Fruit fly (Drosophila melanogaster) whole organism, embryonic: ENCODE results near the gene IleRS-m.

Experiments used
- Awh ChIP-seq: fragments of 200-800 bp; sonication (Bioruptor generic); IDR thresholded peaks from 2 replicates; pipeline ENCODE4, ENCODE4 v1.3.6; 2022; ENCODE audit warnings: missing biosample characterization, missing genetic modification characterization
- B-H1 ChIP-seq: fragments of 200-800 bp; sonication (Bioruptor generic); IDR thresholded peaks from 3 replicates; pipeline ENCODE4 v1.3.6; 2022; ENCODE audit warnings: missing biosample characterization, missing genetic modification characterization
- CG10267 ChIP-seq: fragments of 200-800 bp; sonication (Bioruptor generic); optimal IDR thresholded peaks from 2 replicates; lab custom pipeline; 2018; ENCODE audit warnings: missing biosample characterization, mild to moderate bottlenecking, missing genetic modification characterization, moderate library complexity
- CG10366 ChIP-seq: fragments of 200-800 bp; sonication (Bioruptor generic); IDR thresholded peaks from 2 replicates; pipeline ENCODE4 v1.3.6; 2022; ENCODE audit warnings: missing biosample characterization, missing genetic modification characterization
- CG11504 ChIP-seq: fragments of 200-800 bp; sonication (Bioruptor generic); optimal IDR thresholded peaks from 3 replicates; lab custom pipeline; 2019; ENCODE audit warnings: missing biosample characterization, mild to moderate bottlenecking, missing genetic modification characterization, moderate library complexity
- CG12219 ChIP-seq: fragments of 200-800 bp; sonication (Bioruptor generic); optimal IDR thresholded peaks from 3 replicates; lab custom pipeline; 2018; ENCODE audit warnings: missing biosample characterization, mild to moderate bottlenecking, missing genetic modification characterization
- CG13775 ChIP-seq: fragments of 200-800 bp; sonication (Bioruptor generic); optimal IDR thresholded peaks from 3 replicates; lab custom pipeline; 2017; ENCODE audit warnings: missing biosample characterization, mild to moderate bottlenecking, missing genetic modification characterization
- CG13894 ChIP-seq: fragments of 200-800 bp; sonication (Bioruptor generic); optimal IDR thresholded peaks from 3 replicates; lab custom pipeline; 2018; ENCODE audit warnings: missing biosample characterization, mild to moderate bottlenecking, missing genetic modification characterization, moderate library complexity
- CG1603 ChIP-seq: fragments of 200-800 bp; sonication (Bioruptor generic); optimal IDR thresholded peaks from 2 replicates; lab custom pipeline; 2019; ENCODE audit warnings: missing biosample characterization, mild to moderate bottlenecking, missing genetic modification characterization, moderate library complexity
- CG17361 ChIP-seq: fragments of 200-800 bp; sonication (Bioruptor generic); IDR thresholded peaks from 3 replicates; pipeline ENCODE4 v1.3.6; 2022; ENCODE audit warnings: missing biosample characterization, missing genetic modification characterization
- CG17802 ChIP-seq: fragments of 200-800 bp; sonication (Bioruptor generic); optimal IDR thresholded peaks from 2 replicates; lab custom pipeline; 2018; ENCODE audit warnings: missing biosample characterization, mild to moderate bottlenecking, missing genetic modification characterization, moderate library complexity
- CG18619 ChIP-seq: fragments of 200-800 bp; sonication (Bioruptor generic); optimal IDR thresholded peaks from 3 replicates; lab custom pipeline; 2017; ENCODE audit warnings: missing biosample characterization, mild to moderate bottlenecking, missing genetic modification characterization
- CG2678 ChIP-seq: fragments of 200-800 bp; sonication (Bioruptor generic); optimal IDR thresholded peaks from 3 replicates; lab custom pipeline; 2019; ENCODE audit warnings: missing biosample characterization, mild to moderate bottlenecking, missing genetic modification characterization, moderate library complexity
- CG32772 ChIP-seq: fragments of 200-800 bp; sonication (Bioruptor generic); IDR thresholded peaks from 2 replicates; pipeline ENCODE4 v1.3.6; 2022; ENCODE audit warnings: missing biosample characterization, missing genetic modification characterization
- CG34224 ChIP-seq: fragments of 200-800 bp; sonication (Bioruptor generic); IDR thresholded peaks from 3 replicates; pipeline ENCODE4 v1.3.6; 2022; ENCODE audit warnings: missing biosample characterization, missing genetic modification characterization; ENCODE audit not compliant: partially characterized antibody
- CG5180 ChIP-seq: fragments of 200-800 bp; sonication (Bioruptor generic); optimal IDR thresholded peaks from 3 replicates; lab custom pipeline; 2017; ENCODE audit warnings: missing biosample characterization, missing genetic modification characterization, mild to moderate bottlenecking, moderate library complexity, missing genetic modification reagents
- CG6683 ChIP-seq: fragments of 200-800 bp; sonication (Bioruptor generic); optimal IDR thresholded peaks from 2 replicates; lab custom pipeline; 2017; ENCODE audit warnings: missing biosample characterization, mild to moderate bottlenecking, missing genetic modification characterization, missing genetic modification reagents
- CG8290 ChIP-seq, 3 experiments: fragments of 200-800 bp; sonication (Bioruptor generic); optimal IDR thresholded peaks; 2 replicates each; lab custom pipeline; 2016 to 2019; ENCODE audit warnings: missing biosample characterization in 3 of 3, missing genetic modification characterization in 3 of 3, mild to moderate bottlenecking in 2 of 3, moderate library complexity in 1 of 3
- CG9797 ChIP-seq: fragments of 200-800 bp; sonication (Bioruptor generic); optimal IDR thresholded peaks from 3 replicates; lab custom pipeline; 2018; ENCODE audit warnings: missing biosample characterization, mild to moderate bottlenecking, missing genetic modification characterization
- D19A ChIP-seq: fragments of 200-800 bp; optimal IDR thresholded peaks from 3 replicates; lab custom pipeline; 2019; ENCODE audit warnings: missing biosample characterization, mild to moderate bottlenecking, missing genetic modification characterization, moderate library complexity
- D19B ChIP-seq: fragments of 200-800 bp; sonication (Bioruptor generic); optimal IDR thresholded peaks from 2 replicates; lab custom pipeline; 2017; ENCODE audit warnings: missing biosample characterization, mild to moderate bottlenecking, missing genetic modification characterization
- Dad ChIP-seq: fragments of 200-800 bp; sonication (Bioruptor generic); optimal IDR thresholded peaks from 3 replicates; lab custom pipeline; 2016; ENCODE audit warnings: missing biosample characterization, missing genetic modification characterization
- Opbp ChIP-seq: fragments of 200-800 bp; sonication (Bioruptor generic); IDR thresholded peaks from 3 replicates; pipeline ENCODE4 v1.3.6; 2022; ENCODE audit warnings: missing biosample characterization, missing genetic modification characterization; ENCODE audit not compliant: partially characterized antibody
- Side ChIP-seq: fragments of 200-800 bp; sonication (Bioruptor generic); optimal IDR thresholded peaks from 2 replicates; lab custom pipeline; 2016; ENCODE audit warnings: missing biosample characterization, missing genetic modification characterization
- abd-A ChIP-seq: fragments of 200-800 bp; sonication (Bioruptor generic); optimal IDR thresholded peaks from 3 replicates; lab custom pipeline; 2019; ENCODE audit warnings: missing biosample characterization, mild to moderate bottlenecking, missing genetic modification characterization, moderate library complexity
- amos ChIP-seq: fragments of 200-800 bp; sonication (Bioruptor generic); IDR thresholded peaks from 2 replicates; pipeline ENCODE4 v1.3.6; 2022; ENCODE audit warnings: missing biosample characterization, missing genetic modification characterization; ENCODE audit not compliant: partially characterized antibody
- bsh ChIP-seq, 2 experiments: fragments of 200-800 bp; sonication (Bioruptor generic); optimal IDR thresholded peaks; 2 replicates each; lab custom pipeline; 2017 to 2018; ENCODE audit warnings: mild to moderate bottlenecking in 2 of 2, missing biosample characterization in 2 of 2, missing genetic modification characterization in 2 of 2, moderate library complexity in 1 of 2
- cad ChIP-seq: fragments of >200 bp; optimal IDR thresholded peaks from 2 replicates; lab custom pipeline; 2017; ENCODE audit warnings: missing biosample characterization, missing genetic modification characterization
- ftz-f1 ChIP-seq: fragments of 200-800 bp; sonication (Bioruptor generic); optimal IDR thresholded peaks from 2 replicates; lab custom pipeline; 2016; ENCODE audit warnings: missing biosample characterization, missing genetic modification characterization
- gfzf ChIP-seq: fragments of 200-800 bp; sonication (Bioruptor generic); optimal IDR thresholded peaks from 2 replicates; lab custom pipeline; 2016; ENCODE audit warnings: missing biosample characterization, mild to moderate bottlenecking, missing genetic modification characterization, moderate library complexity
- ham ChIP-seq: fragments of 200-800 bp; sonication (Bioruptor generic); IDR thresholded peaks from 2 replicates; pipeline ENCODE4 v1.3.6; 2022; ENCODE audit warnings: missing biosample characterization, missing genetic modification characterization
- hbn ChIP-seq: fragments of 200-800 bp; sonication (Bioruptor generic); IDR thresholded peaks from 2 replicates; pipeline ENCODE4 v1.3.6; 2022; ENCODE audit warnings: missing biosample characterization, missing genetic modification characterization; ENCODE audit not compliant: partially characterized antibody
- lmd ChIP-seq: fragments of 200-800 bp; sonication (Bioruptor generic); IDR thresholded peaks from 2 replicates; pipeline ENCODE4 v1.3.6; 2022; ENCODE audit warnings: missing biosample characterization, missing genetic modification characterization
- nau ChIP-seq: fragments of 200-800 bp; sonication (Bioruptor generic); optimal IDR thresholded peaks from 3 replicates; lab custom pipeline; 2017; ENCODE audit warnings: missing biosample characterization, mild to moderate bottlenecking, missing genetic modification characterization, missing genetic modification reagents
- nerfin-2 ChIP-seq: fragments of 200-800 bp; sonication (Bioruptor generic); IDR thresholded peaks from 2 replicates; pipeline ENCODE4 v1.3.6; 2022; ENCODE audit warnings: missing biosample characterization, missing genetic modification characterization; ENCODE audit not compliant: partially characterized antibody
- nmo ChIP-seq: fragments of 200-800 bp; sonication (Bioruptor generic); optimal IDR thresholded peaks from 2 replicates; lab custom pipeline; 2018; ENCODE audit warnings: missing biosample characterization, mild to moderate bottlenecking, missing genetic modification characterization, moderate library complexity
- nom ChIP-seq: fragments of 200-800 bp; sonication (Bioruptor generic); optimal IDR thresholded peaks from 2 replicates; lab custom pipeline; 2017; ENCODE audit warnings: missing biosample characterization, missing genetic modification characterization, mild to moderate bottlenecking, moderate library complexity, missing genetic modification reagents
- onecut ChIP-seq: fragments of 200-800 bp; sonication (Bioruptor generic); IDR thresholded peaks from 2 replicates; pipeline ENCODE4 v1.3.6; 2022; ENCODE audit warnings: missing biosample characterization, missing genetic modification characterization
- org-1 ChIP-seq: fragments of 200-800 bp; sonication (Bioruptor generic); optimal IDR thresholded peaks from 2 replicates; lab custom pipeline; 2017; ENCODE audit warnings: missing biosample characterization, missing genetic modification characterization
- phol ChIP-seq: fragments of 200-800 bp; sonication (Bioruptor generic); optimal IDR thresholded peaks from 3 replicates; lab custom pipeline; 2018; ENCODE audit warnings: missing biosample characterization, mild to moderate bottlenecking, missing genetic modification characterization, moderate library complexity
- sc ChIP-seq, 3 experiments: fragments of >200 bp in 2 of 3; fragments of 200-800 bp in 1 of 3; sonication (Bioruptor generic) in 1 of 3; optimal IDR thresholded peaks; 2 replicates in 2 of 3; 3 replicates in 1 of 3; lab custom pipeline; 2017; ENCODE audit warnings: mild to moderate bottlenecking in 1 of 3, missing biosample characterization in 1 of 3, missing genetic modification characterization in 1 of 3, missing genetic modification reagents in 1 of 3
- sens-2 ChIP-seq: fragments of 200-800 bp; sonication (Bioruptor generic); IDR thresholded peaks from 2 replicates; pipeline ENCODE4 v1.3.6; 2022; ENCODE audit warnings: missing biosample characterization, missing genetic modification characterization
- sisA ChIP-seq: fragments of 200-800 bp; sonication (Bioruptor generic); IDR thresholded peaks from 2 replicates; pipeline ENCODE4 v1.3.6; 2022; ENCODE audit warnings: missing biosample characterization, missing genetic modification characterization
- ssp ChIP-seq: fragments of 200-800 bp; sonication (Bioruptor generic); IDR thresholded peaks from 2 replicates; pipeline ENCODE4 v1.3.6; 2022; ENCODE audit warnings: missing biosample characterization, missing genetic modification characterization
- stc ChIP-seq: fragments of 200-800 bp; sonication (Bioruptor generic); IDR thresholded peaks from 2 replicates; pipeline ENCODE4 v1.3.6; 2022; ENCODE audit warnings: missing biosample characterization, missing genetic modification characterization
- toy ChIP-seq: fragments of 200-800 bp; sonication (Bioruptor generic); IDR thresholded peaks from 2 replicates; pipeline ENCODE4 v1.3.6; 2022; ENCODE audit warnings: missing biosample characterization, missing genetic modification characterization
- zen2 ChIP-seq: fragments of 200-800 bp; sonication (Bioruptor generic); IDR thresholded peaks from 3 replicates; pipeline ENCODE4 v1.3.6; 2022; ENCODE audit warnings: missing biosample characterization, missing genetic modification characterization; ENCODE audit not compliant: partially characterized antibody

The IleRS-m gene

dm6 chr3L:16050887-16051258 is 49.2 kb upstream of the IleRS-m start, which contains the start of gene Diap1 (continued):
- TF ChIP-seq CG10267 (tag; lab: Kevin White, UChicago), result peak; percentile 59
- TF ChIP-seq CG32772 (GFP tag; lab: Robert Waterston, UW), result 0 out of 2 replicates have a peak, but pooled peaks have one; percentile 1
- TF ChIP-seq CG8290 (GFP tag; optimal IDR thresholded peaks at IDR 0.05; lab: Kevin White, UChicago), result peak; percentile 72
- peak in 1 of 2 experiments; percentile 59 for TF ChIP-seq CG8290 (tag; optimal IDR thresholded peaks at IDR 0.05; lab: Kevin White, UChicago)
- peak; percentile 53 for TF ChIP-seq ftz-f1 (GFP tag; lab: Kevin White, UChicago)
- TF ChIP-seq nerfin-2 (GFP tag; lab: Robert Waterston, UW), result peak; percentile 84
- no peak for TF ChIP-seq Awh (GFP tag; lab: Robert Waterston, UW)
- TF ChIP-seq abd-A (tag; lab: Kevin White, UChicago), result peak; percentile 7
- TF ChIP-seq CG18619 (GFP tag; lab: Kevin White, UChicago), result no peak
- TF ChIP-seq CG17802 (tag; lab: Kevin White, UChicago), result no peak
- TF ChIP-seq nau, result no peak
- peak; percentile 71 for TF ChIP-seq CG1603 (tag; lab: Kevin White, UChicago)
- no peak for TF ChIP-seq sisA
- peak; percentile 0 for TF ChIP-seq Dad (GFP tag; lab: Kevin White, UChicago)
- peak; percentile 50 for TF ChIP-seq nmo (GFP tag; lab: Kevin White, UChicago)
- no peak for TF ChIP-seq Side (GFP tag; lab: Kevin White, UChicago)
- TF ChIP-seq CG11504, result peak; percentile 23
- TF ChIP-seq gfzf (GFP tag; lab: Kevin White, UChicago), result peak; percentile 58
- TF ChIP-seq, all 482 proteins: peak for 89

dm6 chr3L:16051719-16052122 is 48.4 kb upstream of the IleRS-m start, which contains the start of gene Mbs:
Gene Mbs, plus strand, starts transcription at chr3L:16051959.
- TF ChIP-seq toy (no peak), sens-2 (GFP tag; lab: Robert Waterston, UW) (no peak), org-1 (GFP tag; lab: Kevin White, UChicago) (no peak), lmd (no peak), CG9797 (GFP tag; lab: Kevin White, UChicago) (peak; percentile 85), D19A (tag; lab: Kevin White, UChicago) (peak; percentile 6), CG6683 (no peak), nerfin-2 (GFP tag; lab: Robert Waterston, UW) (0 out of 2 replicates have a peak, but pooled peaks have one; percentile 7), CG5180 (no peak), Opbp (GFP tag; lab: Robert Waterston, UW) (peak; percentile 54; the same call in 2 of the 3 replicates), B-H1 (GFP tag; lab: Robert Waterston, UW) (no peak), CG34224 (GFP tag; lab: Robert Waterston, UW) (peak; percentile 78), bsh (GFP tag; optimal IDR thresholded peaks at IDR 0.05; lab: Kevin White, UChicago) (peak in 1 of 2 experiments; percentile 22), sc (optimal IDR thresholded peaks at IDR 0.05; lab: Kevin White, UChicago) (no peak), sc (GFP tag; optimal IDR thresholded peaks at IDR 0.05; lab: Kevin White, UChicago) (no peak), onecut (GFP tag; lab: Robert Waterston, UW) (peak; percentile 17; the same call in 1 of the 2 replicates), CG17361 (no peak), hbn (GFP tag; lab: Robert Waterston, UW) (peak; percentile 86), ham (no peak), D19B (GFP tag; lab: Kevin White, UChicago) (no peak), zen2 (GFP tag; lab: Robert Waterston, UW) (peak; percentile 64), CG13894 (peak; percentile 47), cad (GFP tag; lab: Kevin White, UChicago) (no peak), ssp (no peak), CG2678 (tag; lab: Kevin White, UChicago) (peak; percentile 1), CG13775 (GFP tag; lab: Kevin White, UChicago) (no peak), CG12219 (GFP tag; lab: Kevin White, UChicago) (no peak), amos (GFP tag; lab: Robert Waterston, UW) (peak; percentile 77), nom (GFP tag; lab: Kevin White, UChicago) (peak; percentile 58), phol (peak; percentile 45), CG10366 (GFP tag; lab: Robert Waterston, UW) (no peak; the same call in 1 of the 2 replicates), stc (GFP tag; lab: Robert Waterston, UW) (no peak)
